Fruit fly (Drosophila melanogaster): Measurements from ENCODE around the gene Tango4.

The Tango4 gene

dm6 chrX:12018440-12019101, 2.3 kb upstream of the Tango4 start, which contains the start of gene Lsm12a (continued):
- TF ChIP-seq Stat92E (GFP tag; optimal IDR thresholded peaks at IDR 0.05) (peak in 1 of 3 experiments; percentile 79), CG9215 (GFP tag; IDR thresholded peaks at IDR 0.05) (no peak), bigmax (GFP tag; optimal IDR thresholded peaks at IDR 0.05) (no peak), CG5180 (GFP tag; optimal IDR thresholded peaks at IDR 0.05) (no peak), Adf1 (GFP tag; IDR thresholded peaks at IDR 0.05) (no peak), Dip3 (GFP tag; optimal IDR thresholded peaks at IDR 0.05) (no peak), CG4707 (GFP tag; optimal IDR thresholded peaks at IDR 0.05) (no peak), CG4730 (GFP tag; IDR thresholded peaks at IDR 0.05) (no peak), Nf-YC (tag; optimal IDR thresholded peaks at IDR 0.05) (no peak), Vsx1 (GFP tag; optimal IDR thresholded peaks at IDR 0.05) (no peak), Med (GFP tag) (peak; percentile 20), Opbp (GFP tag; IDR thresholded peaks at IDR 0.05; ENCODE audit: partially characterized antibody) (peak; percentile 60; the same call in 2 of the 3 replicates), CG7928 (GFP tag; optimal IDR thresholded peaks at IDR 0.05) (no peak), CG11560 (tag; IDR thresholded peaks at IDR 0.05) (no peak), chinmo (GFP tag; IDR thresholded peaks at IDR 0.05; ENCODE audit: partially characterized antibody) (peak; percentile 79; the same call in 1 of the 4 replicates), CG15269 (tag; optimal IDR thresholded peaks at IDR 0.05) (no peak), hb (GFP tag; IDR thresholded peaks at IDR 0.05; ENCODE audit: partially characterized antibody) (peak; percentile 60; the same call in 1 of the 3 replicates), Dad (GFP tag; optimal IDR thresholded peaks at IDR 0.05) (no peak), tgo (GFP tag; IDR thresholded peaks at IDR 0.05) (no peak), CG4617 (GFP tag; optimal IDR thresholded peaks at IDR 0.05; ENCODE audit: borderline replicate concordance) (peak; percentile 9), unc-4 (GFP tag; IDR thresholded peaks at IDR 0.05; ENCODE audit: partially characterized antibody) (peak; percentile 16; the same call in 1 of the 2 replicates), CG4282 (GFP tag; optimal IDR thresholded peaks at IDR 0.05) (no peak), sens (GFP tag) (peak; percentile 44), Rx (GFP tag; IDR thresholded peaks at IDR 0.05) (no peak), NFAT (GFP tag; IDR thresholded peaks at IDR 0.05) (no peak), CG10321 (GFP tag; IDR thresholded peaks at IDR 0.05) (0 out of 2 replicates have a peak, but pooled peaks have one; percentile 42), klu (GFP tag; IDR thresholded peaks at IDR 0.05) (no peak), fd3F (GFP tag; optimal IDR thresholded peaks at IDR 0.05) (no peak), kah (GFP tag; optimal IDR thresholded peaks at IDR 0.05) (no peak), CG42726 (GFP tag; IDR thresholded peaks at IDR 0.05; ENCODE audit: partially characterized antibody) (peak; percentile 44; the same call in 1 of the 2 replicates), prd (optimal IDR thresholded peaks at IDR 0.05) (no peak), prd (GFP tag; IDR thresholded peaks at IDR 0.05) (no peak), bbx (GFP tag; IDR thresholded peaks at IDR 0.05; ENCODE audit: partially characterized antibody) (peak; percentile 75)

dm6 chrX:12021750-12022149, 882 bp downstream of the Tango4 start:
- TF ChIP-seq CG8478 (optimal IDR thresholded peaks at IDR 0.05), result peak; percentile 2
- TF ChIP-seq E2f2 (GFP tag; IDR thresholded peaks at IDR 0.05), result no peak
- no peak for TF ChIP-seq grau (tag; optimal IDR thresholded peaks at IDR 0.05)

- no peak for TF ChIP-seq Doc2 (GFP tag; IDR thresholded peaks at IDR 0.05)
- no peak for TF ChIP-seq CG15479 (GFP tag; optimal IDR thresholded peaks at IDR 0.05)
- TF ChIP-seq zf30C (GFP tag; optimal IDR thresholded peaks at IDR 0.05), result no peak
- peak; percentile 29 for TF ChIP-seq CG8924 (tag; optimal IDR thresholded peaks at IDR 0.05)
- TF ChIP-seq Abd-B (GFP tag; optimal IDR thresholded peaks at IDR 0.05), result peak; percentile 58
- TF ChIP-seq CG10147 (GFP tag; optimal IDR thresholded peaks at IDR 0.05), result no peak
- peak; percentile 30 for TF ChIP-seq CG9437 (GFP tag; optimal IDR thresholded peaks at IDR 0.05)
- TF ChIP-seq tin (GFP tag; optimal IDR thresholded peaks at IDR 0.05), result no peak
- no peak for TF ChIP-seq gsb-n (tag; optimal IDR thresholded peaks at IDR 0.05)
- no peak for TF ChIP-seq CG5245 (GFP tag; optimal IDR thresholded peaks at IDR 0.05)
- no peak for TF ChIP-seq CG10959 (GFP tag; IDR thresholded peaks at IDR 0.05)
- no peak for TF ChIP-seq ken (GFP tag; IDR thresholded peaks at IDR 0.05)
- TF ChIP-seq Gug (GFP tag; IDR thresholded peaks at IDR 0.05), result no peak; the same call in 3 of the 4 replicates
These were observed 8.1 kb downstream of the Tango4 start, which contains the start of gene Usp7 for dm6 chrX:12028825-12029514. Gene Usp7, minus strand, starts transcription at chrX:12029032.

All from whole organism, embryonic.